Worm (Caenorhabditis elegans): ENCODE data around the gene mex-1.

ce11 chrII:11998903-11999302 is 30.5 kb downstream of the mex-1 start, which contains the start of gene Y17G7B.23:
- TF ChIP-seq him-1 (tag; optimal IDR thresholded peaks at IDR 0.05), result no peak
- TF ChIP-seq W03F9.2 (tag; optimal IDR thresholded peaks at IDR 0.05), result no peak
- TF ChIP-seq dao-5 (tag; optimal IDR thresholded peaks at IDR 0.05), result no peak
